Fruit fly (Drosophila melanogaster) whole organism, wandering third instar larva: ENCODE measurements around the gene retm.

Experiments used
- Abd-B ChIP-seq: fragments of >200 bp; optimal IDR thresholded peaks from 2 replicates; lab custom pipeline; 2017; ENCODE audit warnings: missing biosample characterization, missing genetic modification characterization
- CG32264 ChIP-seq: fragments of 200-800 bp; sonication (Bioruptor generic); optimal IDR thresholded peaks from 2 replicates; lab custom pipeline; 2016; ENCODE audit warnings: missing biosample characterization, missing genetic modification characterization
- CG9705 ChIP-seq: fragments of 200-800 bp; sonication (Bioruptor generic); optimal IDR thresholded peaks from 2 replicates; lab custom pipeline; 2018; ENCODE audit warnings: missing biosample characterization, mild to moderate bottlenecking, missing genetic modification characterization
- CrebA ChIP-seq: fragments of 200-800 bp; sonication (Bioruptor generic); optimal IDR thresholded peaks from 2 replicates; lab custom pipeline; 2016; ENCODE audit warnings: missing biosample characterization, mild to moderate bottlenecking, missing genetic modification characterization, borderline replicate concordance
- Dfd ChIP-seq: fragments of >200 bp; optimal IDR thresholded peaks from 2 replicates; lab custom pipeline; 2017; ENCODE audit warnings: missing biosample characterization, missing genetic modification characterization
- Dif ChIP-seq: fragments of 200-275, 200-300 bp; sonication (Bioruptor generic); optimal IDR thresholded peaks from 2 replicates; lab custom pipeline; 2018; ENCODE audit warnings: missing biosample characterization, missing genetic modification characterization; ENCODE audit not compliant: partially characterized antibody
- GATAd ChIP-seq: sonication (Bioruptor generic); optimal IDR thresholded peaks from 2 replicates; lab custom pipeline; 2016; ENCODE audit warnings: missing biosample characterization, missing genetic modification characterization
- HLH106 ChIP-seq: fragments of 200-800 bp; optimal IDR thresholded peaks from 3 replicates; lab custom pipeline; 2019; ENCODE audit warnings: missing biosample characterization, mild to moderate bottlenecking, missing genetic modification characterization, moderate library complexity
- Hnf4 ChIP-seq: fragments of 200-800 bp; sonication (Bioruptor generic); optimal IDR thresholded peaks from 2 replicates; lab custom pipeline; 2016; ENCODE audit warnings: missing biosample characterization, mild to moderate bottlenecking, missing genetic modification characterization
- Hr78 ChIP-seq: fragments of >200 bp; optimal IDR thresholded peaks from 2 replicates; lab custom pipeline; 2017; ENCODE audit warnings: missing biosample characterization, missing genetic modification characterization
- Hr83 ChIP-seq: fragments of 200-300 bp; sonication (Bioruptor generic); optimal IDR thresholded peaks from 2 replicates; lab custom pipeline; 2016; ENCODE audit warnings: missing biosample characterization, mild to moderate bottlenecking, missing genetic modification characterization, moderate library complexity; ENCODE audit not compliant: poor library complexity, severe bottlenecking
- Jra ChIP-seq: sonication (Bioruptor generic); optimal IDR thresholded peaks from 2 replicates; lab custom pipeline; 2016; ENCODE audit warnings: missing biosample characterization, missing genetic modification characterization
- Mio ChIP-seq: sonication (Bioruptor generic); optimal IDR thresholded peaks from 2 replicates; lab custom pipeline; 2016; ENCODE audit warnings: missing biosample characterization, missing genetic modification characterization
- Myc ChIP-seq: fragments of >200 bp; optimal IDR thresholded peaks from 2 replicates; lab custom pipeline; 2017
- N ChIP-seq: fragments of >200 bp; optimal IDR thresholded peaks from 2 replicates; lab custom pipeline; 2018; ENCODE audit warnings: missing biosample characterization, missing external identifiers, missing genetic modification characterization
- OdsH ChIP-seq: fragments of 200-800 bp; sonication (Bioruptor generic); optimal IDR thresholded peaks from 2 replicates; lab custom pipeline; 2016; ENCODE audit warnings: missing biosample characterization, mild to moderate bottlenecking, missing genetic modification characterization
- Rel ChIP-seq, 2 experiments: fragments of 200-800 bp; sonication (Bioruptor generic) in 1 of 2; optimal IDR thresholded peaks; 2 replicates in 1 of 2; 3 replicates in 1 of 2; lab custom pipeline; 2016 to 2019; ENCODE audit warnings: mild to moderate bottlenecking in 2 of 2, missing biosample characterization in 2 of 2, missing genetic modification characterization in 2 of 2, moderate library complexity in 1 of 2
- Sp1 ChIP-seq: fragments of 200-800 bp; sonication (Bioruptor generic); optimal IDR thresholded peaks from 3 replicates; lab custom pipeline; 2019; ENCODE audit warnings: missing biosample characterization, mild to moderate bottlenecking, missing genetic modification characterization, moderate library complexity
- Vsx2 ChIP-seq: fragments of 200-300, 225-300 bp; sonication (Bioruptor generic); optimal IDR thresholded peaks from 2 replicates; lab custom pipeline; 2018; ENCODE audit warnings: missing biosample characterization, missing genetic modification characterization; ENCODE audit not compliant: partially characterized antibody
- br ChIP-seq: fragments of 200-800 bp; sonication (Bioruptor generic); optimal IDR thresholded peaks from 2 replicates; lab custom pipeline; 2016; ENCODE audit warnings: missing biosample characterization, missing genetic modification characterization
- brk ChIP-seq: fragments of 200-800 bp; sonication (Bioruptor generic); optimal IDR thresholded peaks from 2 replicates; lab custom pipeline; 2016; ENCODE audit warnings: missing biosample characterization, mild to moderate bottlenecking, missing genetic modification characterization
- dl ChIP-seq, 2 experiments: fragments of 175-275, 200-275 bp in 1 of 2; fragments of 200-275 bp in 1 of 2; sonication (Bioruptor generic); optimal IDR thresholded peaks; lab custom pipeline; 2018; ENCODE audit warnings: mild to moderate bottlenecking in 2 of 2, missing biosample characterization in 2 of 2, missing genetic modification characterization in 2 of 2, moderate library complexity in 2 of 2; ENCODE audit not compliant: partially characterized antibody in 2 of 2, insufficient read depth in 1 of 2
- dmrt93B ChIP-seq: fragments of 200-800 bp; sonication (Bioruptor generic); optimal IDR thresholded peaks from 2 replicates; lab custom pipeline; 2018; ENCODE audit warnings: missing biosample characterization, mild to moderate bottlenecking, missing genetic modification characterization
- dsf ChIP-seq: sonication (Bioruptor generic); optimal IDR thresholded peaks from 2 replicates; lab custom pipeline; 2016; ENCODE audit warnings: missing biosample characterization, missing genetic modification characterization, borderline replicate concordance
- ey ChIP-seq: fragments of 200-800 bp; sonication (Bioruptor generic); optimal IDR thresholded peaks from 2 replicates; lab custom pipeline; 2016; ENCODE audit warnings: missing biosample characterization, missing genetic modification characterization
- foxo ChIP-seq, 2 experiments: fragments of 200-800 bp; sonication (Bioruptor generic); optimal IDR thresholded peaks; 2 replicates in 1 of 2; 3 replicates in 1 of 2; lab custom pipeline; 2016 to 2017; ENCODE audit warnings: missing biosample characterization in 2 of 2, missing genetic modification characterization in 2 of 2
- fru ChIP-seq: fragments of 200-800 bp; sonication (Bioruptor generic); optimal IDR thresholded peaks from 3 replicates; lab custom pipeline; 2016; ENCODE audit warnings: missing biosample characterization, mild to moderate bottlenecking, missing genetic modification characterization
- h ChIP-seq: fragments of 200-800 bp; sonication (Bioruptor generic); optimal IDR thresholded peaks from 3 replicates; lab custom pipeline; 2016; ENCODE audit warnings: missing biosample characterization, mild to moderate bottlenecking, missing genetic modification characterization
- jim ChIP-seq: fragments of 175-275, 200-325 bp; sonication (Bioruptor generic); optimal IDR thresholded peaks from 2 replicates; lab custom pipeline; 2016; ENCODE audit warnings: missing biosample characterization, mild to moderate bottlenecking, missing genetic modification characterization
- lola ChIP-seq: fragments of >200 bp; optimal IDR thresholded peaks from 2 replicates; lab custom pipeline; 2017; ENCODE audit warnings: missing biosample characterization, missing genetic modification characterization
- pan ChIP-seq: fragments of >200 bp; optimal IDR thresholded peaks from 2 replicates; lab custom pipeline; 2017
- psq ChIP-seq: fragments of 200-800 bp; sonication (Bioruptor generic); optimal IDR thresholded peaks from 3 replicates; lab custom pipeline; 2017; ENCODE audit warnings: missing biosample characterization, mild to moderate bottlenecking, missing genetic modification characterization, moderate library complexity
- rgr ChIP-seq: fragments of 200-800 bp; sonication (Bioruptor generic); optimal IDR thresholded peaks from 3 replicates; lab custom pipeline; 2016; ENCODE audit warnings: missing biosample characterization, mild to moderate bottlenecking, missing genetic modification characterization
- sage ChIP-seq: fragments of 200-800 bp; sonication (Bioruptor generic); optimal IDR thresholded peaks from 2 replicates; lab custom pipeline; 2016; ENCODE audit warnings: missing biosample characterization, mild to moderate bottlenecking, missing genetic modification characterization
- sv ChIP-seq: fragments of 200-800 bp; sonication (Bioruptor generic); optimal IDR thresholded peaks from 3 replicates; lab custom pipeline; 2016; ENCODE audit warnings: missing biosample characterization, missing genetic modification characterization
- tai ChIP-seq: sonication (Bioruptor generic); optimal IDR thresholded peaks from 2 replicates; lab custom pipeline; 2016; ENCODE audit warnings: missing biosample characterization, missing genetic modification characterization
- usp ChIP-seq: fragments of >200 bp; optimal IDR thresholded peaks from 2 replicates; lab custom pipeline; 2017; ENCODE audit warnings: missing biosample characterization, missing genetic modification characterization
- woc ChIP-seq: sonication (Bioruptor generic); optimal IDR thresholded peaks from 2 replicates; lab custom pipeline; 2016; ENCODE audit warnings: missing biosample characterization, mild to moderate bottlenecking, missing genetic modification characterization

retm gene

DNA sequence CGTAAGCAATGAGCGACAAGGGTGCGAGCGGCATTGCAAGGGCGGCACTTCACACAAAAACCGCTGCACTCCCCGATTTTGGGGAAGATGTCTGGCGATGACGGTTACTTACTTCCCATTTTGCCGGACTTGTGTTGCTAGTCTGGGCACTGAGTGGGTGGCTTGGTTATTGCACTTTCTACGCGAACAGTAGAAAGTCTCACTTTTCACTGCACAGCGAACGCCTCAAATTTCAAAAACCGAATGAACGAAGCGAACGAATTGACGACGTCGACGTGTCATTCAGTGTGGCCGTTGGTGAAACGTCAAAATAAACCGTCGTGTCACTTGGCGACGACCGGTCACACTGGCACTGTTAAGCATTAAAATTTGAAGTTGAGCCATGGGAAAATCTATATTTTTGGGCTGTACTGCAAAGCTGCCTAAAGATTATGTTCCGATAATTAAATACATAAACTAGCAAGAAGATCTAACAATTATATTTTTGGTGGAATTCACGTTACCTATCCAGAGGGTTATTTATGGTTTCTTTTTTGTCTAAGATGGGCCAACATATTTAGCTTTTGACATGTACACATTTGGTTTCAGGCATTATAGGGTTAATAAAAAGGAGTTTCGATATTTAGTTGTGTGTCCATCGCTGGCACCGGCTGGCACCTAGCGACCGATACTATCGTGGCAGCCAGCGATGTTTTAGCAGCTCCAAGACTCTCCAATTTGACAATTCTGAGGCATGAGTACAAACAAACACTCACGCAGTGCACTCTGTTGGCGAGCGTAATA lies 24.7 kb upstream of the retm start, which contains the start of the genes Sec61alpha and Daxx:
Gene Sec61alpha (minus strand): TSS at position 364 of the 783 bp plus-strand sequence.
Gene Daxx (plus strand): TSS at position 718 of the 783 bp plus-strand sequence.
- TF ChIP-seq Dif (GFP tag; lab: Kevin White, UChicago) (no peak), Dfd (no peak), Hnf4 (GFP tag; lab: Kevin White, UChicago) (peak; percentile 90), Rel (GFP tag; optimal IDR thresholded peaks at IDR 0.05; lab: Kevin White, UChicago) (no peak), Rel (tag; optimal IDR thresholded peaks at IDR 0.05; lab: Kevin White, UChicago) (peak; percentile 52), Sp1 (GFP tag; lab: Kevin White, UChicago) (peak; percentile 72), Mio (GFP tag; lab: Kevin White, UChicago) (peak; percentile 65), CG9705 (GFP tag; lab: Kevin White, UChicago) (peak; percentile 61), dl (GFP tag; optimal IDR thresholded peaks at IDR 0.05; lab: Kevin White, UChicago; ENCODE audit: insufficient read depth in 1 of 2, partially characterized antibody in 2 of 2) (no peak), Jra (GFP tag; lab: Kevin White, UChicago) (peak; percentile 91), foxo (GFP tag; optimal IDR thresholded peaks at IDR 0.05; lab: Kevin White, UChicago) (peak; percentile 30 to 86), GATAd (GFP tag; lab: Kevin White, UChicago) (peak; percentile 59), Myc (lab: Kevin White, UChicago) (peak; percentile 58), fru (GFP tag; lab: Kevin White, UChicago) (peak; percentile 77), sage (no peak), br (GFP tag; lab: Kevin White, UChicago) (peak; percentile 79), Vsx2 (GFP tag; lab: Kevin White, UChicago) (no peak), psq (GFP tag; lab: Kevin White, UChicago) (peak; percentile 69), N (GFP tag; lab: Kevin White, UChicago) (no peak), ey (GFP tag; lab: Kevin White, UChicago) (peak; percentile 89), pan (lab: Kevin White, UChicago) (no peak), dmrt93B (GFP tag; lab: Kevin White, UChicago) (no peak), woc (GFP tag; lab: Kevin White, UChicago) (peak; percentile 89), OdsH (GFP tag; lab: Kevin White, UChicago) (peak; percentile 78), HLH106 (tag; lab: Kevin White, UChicago) (peak; percentile 83), tai (no peak), h (GFP tag; lab: Kevin White, UChicago) (peak; percentile 85), jim (peak; percentile 76), Hr78 (GFP tag; lab: Kevin White, UChicago) (no peak), sv (GFP tag; lab: Kevin White, UChicago) (peak; percentile 84), brk (GFP tag; lab: Kevin White, UChicago) (no peak), rgr (peak; percentile 78), dsf (GFP tag; lab: Kevin White, UChicago) (peak; percentile 85), CG32264 (GFP tag; lab: Kevin White, UChicago) (peak; percentile 69), lola (GFP tag; lab: Kevin White, UChicago) (no peak), CrebA (GFP tag; lab: Kevin White, UChicago) (peak; percentile 97), Hr83 (peak; percentile 98), usp (GFP tag; lab: Kevin White, UChicago) (no peak), Abd-B (GFP tag; lab: Kevin White, UChicago) (no peak)
- TF ChIP-seq, all 38 proteins: peak for 24
